Worm (Caenorhabditis elegans) whole organism, L2 larva: Measurements from ENCODE around the gene rsd-2.

ENCODE experiments used
- aly-2 ChIP-seq: fragments of 150-350 bp; optimal IDR thresholded peaks from 2 replicates; lab custom pipeline; 2014; ENCODE audit warnings: missing biosample characterization, missing genetic modification characterization
- ama-1 ChIP-seq: fragments of 150-350 bp; optimal IDR thresholded peaks from 2 replicates; lab custom pipeline; 2018; ENCODE audit warnings: inconsistent platforms
- crh-2 ChIP-seq: sonication (generic microtip); optimal IDR thresholded peaks from 2 replicates; lab custom pipeline; 2017; ENCODE audit warnings: missing biosample characterization, missing genetic modification characterization
- elt-3 ChIP-seq: sonication (generic microtip); optimal IDR thresholded peaks from 2 replicates; lab custom pipeline; 2017; ENCODE audit warnings: missing biosample characterization, missing genetic modification characterization
- lsy-2 ChIP-seq, 2 experiments: fragments of 150-350 bp in 1 of 2; sonication (generic microtip) in 1 of 2; optimal IDR thresholded peaks; 2 replicates each; lab custom pipeline; 2014 to 2017; ENCODE audit warnings: missing biosample characterization in 2 of 2, missing genetic modification characterization in 2 of 2
- mdl-1 ChIP-seq, 2 experiments: fragments of 150-350 bp in 1 of 2; sonication (generic microtip) in 1 of 2; optimal IDR thresholded peaks; 2 replicates each; lab custom pipeline; 2017; ENCODE audit warnings: missing biosample characterization in 2 of 2, missing genetic modification characterization in 2 of 2
- sem-4 ChIP-seq: fragments of 150-350 bp; optimal IDR thresholded peaks from 2 replicates; lab custom pipeline; 2014; ENCODE audit warnings: missing biosample characterization, missing genetic modification reagents, missing genetic modification characterization
- snpc-4 ChIP-seq: fragments of 150-350 bp; optimal IDR thresholded peaks from 2 replicates; lab custom pipeline; 2014; ENCODE audit warnings: missing biosample characterization, missing genetic modification characterization
- unc-39 ChIP-seq: fragments of 150-350 bp; optimal IDR thresholded peaks from 2 replicates; lab custom pipeline; 2014; ENCODE audit warnings: missing biosample characterization, missing genetic modification characterization
- ztf-4 ChIP-seq: fragments of 150-350 bp; optimal IDR thresholded peaks from 2 replicates; lab custom pipeline; 2014; ENCODE audit warnings: missing biosample characterization, missing genetic modification characterization

- TF ChIP-seq ama-1 (lab: Kevin White, UChicago) (no peak), mdl-1 (tag; optimal IDR thresholded peaks at IDR 0.05; lab: Kevin White, UChicago) (no peak), unc-39 (no peak), ztf-4 (tag; lab: Kevin White, UChicago) (no peak), snpc-4 (tag; lab: Kevin White, UChicago) (no peak), sem-4 (tag; lab: Kevin White, UChicago) (no peak), lsy-2 (tag; optimal IDR thresholded peaks at IDR 0.05; lab: Kevin White, UChicago) (peak in 1 of 2 experiments; percentile 56), aly-2 (no peak), crh-2 (peak; percentile 4), elt-3 (no peak)
Measured at ce11 chrIV:13521785-13522184, 18.3 kb downstream of the rsd-2 start, which contains the start of gene dcap-2.
